Worm (Caenorhabditis elegans) whole organism, L3 larva: ENCODE data around the gene T04B2.8.

Experiments used
- aly-2 ChIP-seq: fragments of 150-350 bp; optimal IDR thresholded peaks from 2 replicates; lab custom pipeline; 2014; ENCODE audit warnings: missing biosample characterization, missing genetic modification characterization
- ama-1 ChIP-seq: fragments of 150-350 bp; optimal IDR thresholded peaks from 2 replicates; lab custom pipeline; 2018

- TF ChIP-seq ama-1 (lab: Kevin White, UChicago), result no peak
- no peak for TF ChIP-seq aly-2
Measured at ce11 chrIV:10017633-10018032, 33.4 kb downstream of the T04B2.8 start, which contains the start of gene F44D12.2.
